Fruit fly (Drosophila melanogaster) whole organism, embryonic: ENCODE measurements around the gene CG6178.
A peak's percentile ranks its signal among the peaks of the same experiment; 100 is the strongest.

Source experiments
- B-H2 ChIP-seq: fragments of 200-800 bp; sonication (Bioruptor generic); optimal IDR thresholded peaks from 2 replicates; lab custom pipeline; 2018; ENCODE audit warnings: missing biosample characterization, mild to moderate bottlenecking, missing genetic modification characterization
- CG10654 ChIP-seq: fragments of 200-800 bp; sonication (Bioruptor generic); optimal IDR thresholded peaks from 2 replicates; lab custom pipeline; 2016; ENCODE audit warnings: missing biosample characterization, missing genetic modification characterization
- CG13296 ChIP-seq: fragments of 200-800 bp; sonication (Bioruptor generic); optimal IDR thresholded peaks from 3 replicates; lab custom pipeline; 2018; ENCODE audit warnings: missing biosample characterization, mild to moderate bottlenecking, missing genetic modification characterization
- CG13424 ChIP-seq: fragments of 200-800 bp; sonication (Bioruptor generic); optimal IDR thresholded peaks from 2 replicates; lab custom pipeline; 2019; ENCODE audit warnings: missing biosample characterization, mild to moderate bottlenecking, missing genetic modification characterization, moderate library complexity
- CG14050 ChIP-seq: fragments of 200-800 bp; sonication (Bioruptor generic); IDR thresholded peaks from 3 replicates; pipeline ENCODE4 v1.3.6; 2022; ENCODE audit warnings: missing biosample characterization, missing genetic modification characterization
- CG14441 ChIP-seq: fragments of 200-800 bp; sonication (Bioruptor generic); IDR thresholded peaks from 2 replicates; pipeline ENCODE4 v1.3.6; 2022; ENCODE audit warnings: missing biosample characterization, missing genetic modification characterization
- CG14965 ChIP-seq: fragments of 200-800 bp; sonication (Bioruptor generic); optimal IDR thresholded peaks from 2 replicates; lab custom pipeline; 2016; ENCODE audit warnings: missing biosample characterization, missing genetic modification characterization, borderline replicate concordance
- CG1602 ChIP-seq: fragments of 200-800 bp; sonication (Bioruptor generic); optimal IDR thresholded peaks from 3 replicates; lab custom pipeline; 2016; ENCODE audit warnings: missing biosample characterization, missing genetic modification characterization
- CG17359 ChIP-seq: fragments of 200-800 bp; sonication (Bioruptor generic); optimal IDR thresholded peaks from 3 replicates; lab custom pipeline; 2018; ENCODE audit warnings: missing biosample characterization, mild to moderate bottlenecking, missing genetic modification characterization, moderate library complexity
- CG2202 ChIP-seq: fragments of 200-800 bp; sonication (Bioruptor generic); optimal IDR thresholded peaks from 2 replicates; lab custom pipeline; 2018; ENCODE audit warnings: missing biosample characterization, mild to moderate bottlenecking, missing genetic modification characterization
- CG31365 ChIP-seq: fragments of 200-800 bp; sonication (Bioruptor generic); optimal IDR thresholded peaks from 2 replicates; lab custom pipeline; 2018; ENCODE audit warnings: missing biosample characterization, mild to moderate bottlenecking, missing genetic modification characterization
- CG4424 ChIP-seq: fragments of 200-800 bp; sonication (Bioruptor generic); optimal IDR thresholded peaks from 3 replicates; lab custom pipeline; 2016; ENCODE audit warnings: missing biosample characterization, missing genetic modification characterization
- CG4820 ChIP-seq: fragments of 200-800 bp; sonication (Bioruptor generic); optimal IDR thresholded peaks from 3 replicates; lab custom pipeline; 2016; ENCODE audit warnings: missing biosample characterization, missing genetic modification characterization
- CG6689 ChIP-seq: fragments of 200-800 bp; sonication (Bioruptor generic); IDR thresholded peaks from 2 replicates; pipeline ENCODE4 v1.3.6; 2022; ENCODE audit warnings: missing biosample characterization, missing genetic modification characterization
- CG7987 ChIP-seq: fragments of 200-800 bp; sonication (Bioruptor generic); optimal IDR thresholded peaks from 2 replicates; lab custom pipeline; 2018; ENCODE audit warnings: missing biosample characterization, mild to moderate bottlenecking, missing genetic modification characterization, moderate library complexity
- CG9609 ChIP-seq: fragments of 200-800 bp; sonication (Bioruptor generic); optimal IDR thresholded peaks from 3 replicates; lab custom pipeline; 2016; ENCODE audit warnings: missing biosample characterization, missing genetic modification characterization
- D19B ChIP-seq: fragments of 200-800 bp; sonication (Bioruptor generic); optimal IDR thresholded peaks from 2 replicates; lab custom pipeline; 2017; ENCODE audit warnings: missing biosample characterization, mild to moderate bottlenecking, missing genetic modification characterization
- H15 ChIP-seq: fragments of 200-800 bp; sonication (Bioruptor generic); IDR thresholded peaks from 3 replicates; pipeline ENCODE4 v1.3.6; 2022; ENCODE audit warnings: missing biosample characterization, missing genetic modification characterization
- Hey ChIP-seq: fragments of 200-800 bp; sonication (Bioruptor generic); optimal IDR thresholded peaks from 3 replicates; lab custom pipeline; 2018; ENCODE audit warnings: missing biosample characterization, mild to moderate bottlenecking, missing genetic modification characterization
- Kr ChIP-seq: fragments of 200-800 bp; sonication (Bioruptor generic); optimal IDR thresholded peaks from 2 replicates; lab custom pipeline; 2017; ENCODE audit warnings: missing biosample characterization, mild to moderate bottlenecking, missing genetic modification characterization
- Lim3 ChIP-seq: fragments of 200-800 bp; sonication (Bioruptor generic); IDR thresholded peaks from 2 replicates; pipeline ENCODE4 v1.3.6; 2022; ENCODE audit warnings: missing biosample characterization, missing genetic modification characterization
- Lpt ChIP-seq: fragments of >200 bp; optimal IDR thresholded peaks from 2 replicates; lab custom pipeline; 2018; ENCODE audit warnings: missing biosample characterization, missing genetic modification characterization
- Mrtf ChIP-seq: fragments of 200-800 bp; sonication (Bioruptor generic); IDR thresholded peaks from 3 replicates; pipeline ENCODE4 v1.3.6; 2022; ENCODE audit warnings: missing biosample characterization, missing genetic modification characterization
- NK7.1 ChIP-seq: fragments of 200-800 bp; sonication (Bioruptor generic); optimal IDR thresholded peaks from 3 replicates; lab custom pipeline; 2016; ENCODE audit warnings: missing biosample characterization, missing genetic modification characterization
- Nf-YC ChIP-seq: fragments of 200-800 bp; optimal IDR thresholded peaks from 3 replicates; lab custom pipeline; 2019; ENCODE audit warnings: missing biosample characterization, mild to moderate bottlenecking, missing genetic modification characterization, moderate library complexity
- Rx ChIP-seq: fragments of 200-800 bp; sonication (Bioruptor generic); IDR thresholded peaks from 2 replicates; pipeline ENCODE4 v1.3.6; 2022; ENCODE audit warnings: missing biosample characterization, missing genetic modification characterization
- Side ChIP-seq: fragments of 200-800 bp; sonication (Bioruptor generic); optimal IDR thresholded peaks from 2 replicates; lab custom pipeline; 2016; ENCODE audit warnings: missing biosample characterization, missing genetic modification characterization
- amos ChIP-seq: fragments of 200-800 bp; sonication (Bioruptor generic); IDR thresholded peaks from 2 replicates; pipeline ENCODE4 v1.3.6; 2022; ENCODE audit warnings: missing biosample characterization, missing genetic modification characterization; ENCODE audit not compliant: partially characterized antibody
- bsh ChIP-seq, 2 experiments: fragments of 200-800 bp; sonication (Bioruptor generic); optimal IDR thresholded peaks; 2 replicates each; lab custom pipeline; 2017 to 2018; ENCODE audit warnings: mild to moderate bottlenecking in 2 of 2, missing biosample characterization in 2 of 2, missing genetic modification characterization in 2 of 2, moderate library complexity in 1 of 2
- chinmo ChIP-seq: fragments of 200-800 bp; sonication (Bioruptor generic); IDR thresholded peaks from 4 replicates; pipeline ENCODE4 v1.3.6; 2022; ENCODE audit warnings: missing biosample characterization, missing genetic modification characterization; ENCODE audit not compliant: partially characterized antibody
- crc ChIP-seq: fragments of 200-800 bp; sonication (Bioruptor generic); optimal IDR thresholded peaks from 2 replicates; lab custom pipeline; 2016; ENCODE audit warnings: missing biosample characterization, missing genetic modification characterization
- gcm ChIP-seq: fragments of 200-800 bp; sonication (Bioruptor generic); optimal IDR thresholded peaks from 2 replicates; lab custom pipeline; 2019; ENCODE audit warnings: missing biosample characterization, mild to moderate bottlenecking, missing genetic modification characterization, moderate library complexity
- ham ChIP-seq: fragments of 200-800 bp; sonication (Bioruptor generic); IDR thresholded peaks from 2 replicates; pipeline ENCODE4 v1.3.6; 2022; ENCODE audit warnings: missing biosample characterization, missing genetic modification characterization
- hb ChIP-seq: fragments of 200-800 bp; sonication (Bioruptor generic); IDR thresholded peaks from 3 replicates; pipeline ENCODE4 v1.3.6; 2022; ENCODE audit warnings: missing biosample characterization, missing genetic modification characterization; ENCODE audit not compliant: partially characterized antibody
- her ChIP-seq: fragments of 200-800 bp; sonication (Bioruptor generic); optimal IDR thresholded peaks from 2 replicates; lab custom pipeline; 2016; ENCODE audit warnings: missing biosample characterization, missing genetic modification characterization
- hkb ChIP-seq, 2 experiments: fragments of 200-800 bp in 1 of 2; fragments of >200 bp in 1 of 2; sonication (Bioruptor generic) in 1 of 2; IDR thresholded peaks in 1 of 2; optimal IDR thresholded peaks in 1 of 2; 2 replicates each; pipeline versions ENCODE4 v1.3.6 to Lab custom; 2017 to 2022; ENCODE audit warnings: missing biosample characterization in 1 of 2, missing genetic modification characterization in 1 of 2
- jumu ChIP-seq: fragments of 200-800 bp; sonication (Bioruptor generic); optimal IDR thresholded peaks from 3 replicates; lab custom pipeline; 2016; ENCODE audit warnings: missing biosample characterization, missing genetic modification characterization
- lbe ChIP-seq: fragments of 200-800 bp; sonication (Bioruptor generic); optimal IDR thresholded peaks from 2 replicates; lab custom pipeline; 2016; ENCODE audit warnings: missing biosample characterization, mild to moderate bottlenecking, missing genetic modification characterization
- peb ChIP-seq: fragments of 200-800 bp; sonication (Bioruptor generic); IDR thresholded peaks from 2 replicates; pipeline ENCODE4 v1.3.6; 2022; ENCODE audit warnings: missing biosample characterization, missing genetic modification characterization
- pfk ChIP-seq: fragments of 200-800 bp; sonication (Bioruptor generic); optimal IDR thresholded peaks from 2 replicates; lab custom pipeline; 2018; ENCODE audit warnings: missing biosample characterization, mild to moderate bottlenecking, missing genetic modification characterization, moderate library complexity
- pnt ChIP-seq: fragments of 200-800 bp; sonication (Bioruptor generic); optimal IDR thresholded peaks from 3 replicates; lab custom pipeline; 2016; ENCODE audit warnings: missing biosample characterization, missing genetic modification characterization
- prd ChIP-seq, 3 experiments: fragments of >200 bp in 2 of 3; fragments of 200-800 bp in 1 of 3; sonication (Bioruptor generic) in 1 of 3; optimal IDR thresholded peaks in 2 of 3; IDR thresholded peaks in 1 of 3; 2 replicates in 2 of 3; 3 replicates in 1 of 3; pipeline versions ENCODE4 v1.3.6 to Lab custom; 2017 to 2022; ENCODE audit warnings: missing biosample characterization in 1 of 3, missing genetic modification characterization in 1 of 3
- pros ChIP-seq: fragments of 200-800 bp; sonication (Bioruptor generic); optimal IDR thresholded peaks from 3 replicates; lab custom pipeline; 2019; ENCODE audit warnings: missing biosample characterization, mild to moderate bottlenecking, missing genetic modification characterization, moderate library complexity
- sc ChIP-seq, 3 experiments: fragments of >200 bp in 2 of 3; fragments of 200-800 bp in 1 of 3; sonication (Bioruptor generic) in 1 of 3; optimal IDR thresholded peaks; 2 replicates in 2 of 3; 3 replicates in 1 of 3; lab custom pipeline; 2017; ENCODE audit warnings: mild to moderate bottlenecking in 1 of 3, missing biosample characterization in 1 of 3, missing genetic modification characterization in 1 of 3, missing genetic modification reagents in 1 of 3
- shn ChIP-seq: fragments of 200-800 bp; sonication (Bioruptor generic); optimal IDR thresholded peaks from 3 replicates; lab custom pipeline; 2016; ENCODE audit warnings: missing biosample characterization, missing genetic modification characterization
- sim ChIP-seq: fragments of 200-800 bp; sonication (Bioruptor generic); IDR thresholded peaks from 2 replicates; pipeline ENCODE4 v1.3.6; 2022; ENCODE audit warnings: missing biosample characterization, missing genetic modification characterization
- tap ChIP-seq: fragments of 200-800 bp; optimal IDR thresholded peaks from 3 replicates; lab custom pipeline; 2019; ENCODE audit warnings: missing biosample characterization, mild to moderate bottlenecking, missing genetic modification characterization, moderate library complexity
- tio ChIP-seq: fragments of 200-800 bp; sonication (Bioruptor generic); optimal IDR thresholded peaks from 2 replicates; lab custom pipeline; 2017; ENCODE audit warnings: missing biosample characterization, missing genetic modification characterization, inconsistent platforms

The CG6178 gene

dm6 chr3R:24161173-24161811, 9.1 kb downstream of the CG6178 start, which contains the start of the genes Myo95E and TBC1d7 (continued):
- TF ChIP-seq H15: peak; percentile 93
- TF ChIP-seq lbe (GFP tag; lab: Kevin White, UChicago): peak; percentile 86
- peak; percentile 80 for TF ChIP-seq CG14050
- TF ChIP-seq hb (GFP tag; lab: Robert Waterston, UW): no peak
- TF ChIP-seq Side (GFP tag; lab: Kevin White, UChicago): no peak
- TF ChIP-seq sc (optimal IDR thresholded peaks at IDR 0.05; lab: Kevin White, UChicago): no peak
- TF ChIP-seq sc (GFP tag; optimal IDR thresholded peaks at IDR 0.05; lab: Kevin White, UChicago): peak; percentile 71
- TF ChIP-seq crc: no peak
- TF ChIP-seq Lpt: no peak
- TF ChIP-seq chinmo: no peak
- TF ChIP-seq sim (GFP tag; lab: Robert Waterston, UW): 0 out of 2 replicates have a peak, but pooled peaks have one; percentile 72
- TF ChIP-seq Kr (GFP tag; lab: Kevin White, UChicago): no peak
- TF ChIP-seq CG1602 (GFP tag; lab: Kevin White, UChicago): peak; percentile 86
- peak; percentile 63 for TF ChIP-seq CG2202 (tag; lab: Kevin White, UChicago)
- TF ChIP-seq CG10654 (GFP tag; lab: Kevin White, UChicago): peak; percentile 73
- no peak for TF ChIP-seq hkb (optimal IDR thresholded peaks at IDR 0.05; lab: Kevin White, UChicago)
- TF ChIP-seq hkb (GFP tag; IDR thresholded peaks at IDR 0.05; lab: Robert Waterston, UW): peak; percentile 92
- peak; percentile 15 for TF ChIP-seq shn (GFP tag; lab: Kevin White, UChicago)
- peak; percentile 85 for TF ChIP-seq Lim3 (GFP tag; lab: Robert Waterston, UW)
- TF ChIP-seq bsh (GFP tag; optimal IDR thresholded peaks at IDR 0.05; lab: Kevin White, UChicago): peak; percentile 23 to 89
- peak; percentile 59 for TF ChIP-seq amos (GFP tag; lab: Robert Waterston, UW)
- no peak for TF ChIP-seq pros (GFP tag; lab: Kevin White, UChicago)
- TF ChIP-seq Rx: peak; percentile 81
- peak; percentile 81 for TF ChIP-seq CG13296 (GFP tag; lab: Kevin White, UChicago)
- TF ChIP-seq CG4820: peak; percentile 82
- peak; percentile 9 for TF ChIP-seq pnt (GFP tag; lab: Kevin White, UChicago)
- peak; percentile 88 for TF ChIP-seq CG17359 (tag; lab: Kevin White, UChicago)
- TF ChIP-seq CG13424: peak; percentile 90
- no peak for TF ChIP-seq Hey (tag; lab: Kevin White, UChicago)
- TF ChIP-seq CG9609: peak; percentile 18
- TF ChIP-seq peb: peak; percentile 89
- TF ChIP-seq CG6689 (GFP tag; lab: Robert Waterston, UW): peak; percentile 97
- TF ChIP-seq pfk (GFP tag; lab: Kevin White, UChicago): no peak
- TF ChIP-seq CG7987 (GFP tag; lab: Kevin White, UChicago): peak; percentile 77
- no peak for TF ChIP-seq prd (optimal IDR thresholded peaks at IDR 0.05; lab: Kevin White, UChicago)
- peak; percentile 96 for TF ChIP-seq prd (GFP tag; IDR thresholded peaks at IDR 0.05; lab: Robert Waterston, UW)
- TF ChIP-seq CG14965 (GFP tag; lab: Kevin White, UChicago): no peak
- TF ChIP-seq gcm: no peak
- TF ChIP-seq D19B (GFP tag; lab: Kevin White, UChicago): peak; percentile 98
- peak; percentile 95 for TF ChIP-seq CG14441 (GFP tag; lab: Robert Waterston, UW)
- TF ChIP-seq CG4424 (GFP tag; lab: Kevin White, UChicago): peak; percentile 85
- TF ChIP-seq her (GFP tag; lab: Kevin White, UChicago): no peak
- TF ChIP-seq tap (tag; lab: Kevin White, UChicago): no peak
- TF ChIP-seq ham (GFP tag; lab: Robert Waterston, UW): no peak
- TF ChIP-seq CG31365 (tag; lab: Kevin White, UChicago): no peak
- TF ChIP-seq NK7.1: no peak
- peak; percentile 61 for TF ChIP-seq B-H2 (GFP tag; lab: Kevin White, UChicago)
- TF ChIP-seq Nf-YC (tag; lab: Kevin White, UChicago): no peak
- TF ChIP-seq Mrtf: peak; percentile 73; the same call in 2 of the 3 replicates
- no peak for TF ChIP-seq jumu
- TF ChIP-seq tio (GFP tag; lab: Kevin White, UChicago): no peak
